Worm (Caenorhabditis elegans): Measurements from ENCODE around the gene F55G11.1.

F55G11.1 gene

ce11 chrIV:12957730-12958129 lies 11.3 kb upstream of the F55G11.1 start, which contains the start of gene F55G11.6:
Gene F55G11.6 (plus strand): TSS chrIV:12958030.
- TF ChIP-seq ref-2 (tag; optimal IDR thresholded peaks at IDR 0.05) = no peak
- TF ChIP-seq hlh-8 (tag; optimal IDR thresholded peaks at IDR 0.05) = no peak
- no peak for TF ChIP-seq ama-1 (optimal IDR thresholded peaks at IDR 0.05)
- no peak for TF ChIP-seq C08G9.2 (tag; optimal IDR thresholded peaks at IDR 0.05)
- no peak for TF ChIP-seq ceh-48 (tag; optimal IDR thresholded peaks at IDR 0.05)
- TF ChIP-seq sox-2 (GFP tag; IDR thresholded peaks at IDR 0.05) = no peak
- no peak for TF ChIP-seq dmd-4 (tag; optimal IDR thresholded peaks at IDR 0.05; ENCODE audit: borderline replicate concordance)
- TF ChIP-seq dve-1 (tag; optimal IDR thresholded peaks at IDR 0.05) = no peak
- TF ChIP-seq unc-86 (tag; optimal IDR thresholded peaks at IDR 0.05) = no peak
- no peak for TF ChIP-seq fkh-6 (tag; optimal IDR thresholded peaks at IDR 0.05)
- no peak for TF ChIP-seq T23F11.4 (GFP tag; optimal IDR thresholded peaks at IDR 0.05)

ce11 chrIV:12948470-12948869 lies 2.1 kb upstream of the F55G11.1 start, which contains the start of gene F55G11.10:
Gene F55G11.10 (plus strand): TSS chrIV:12948770.
- TF ChIP-seq C38D4.7 (GFP tag; optimal IDR thresholded peaks at IDR 0.05) = no peak
- no peak for TF ChIP-seq Y22D7AL.16 (tag; optimal IDR thresholded peaks at IDR 0.05)
- no peak for TF ChIP-seq ceh-9 (tag; optimal IDR thresholded peaks at IDR 0.05)

- no peak for TF ChIP-seq rnt-1 (tag; optimal IDR thresholded peaks at IDR 0.05)
Measured at ce11 chrIV:12942633-12943032, 3.8 kb downstream of the F55G11.1 start, which contains the start of gene dct-19. Gene dct-19 (plus strand): TSS chrIV:12942933.

ce11 chrIV:12941254-12941653 lies 5.1 kb downstream of the F55G11.1 start, which contains the start of gene dod-24:
Gene dod-24 (minus strand): TSS chrIV:12941354.
- no peak for TF ChIP-seq rnt-1 (tag; optimal IDR thresholded peaks at IDR 0.05)
- no peak for TF ChIP-seq sox-4 (tag; optimal IDR thresholded peaks at IDR 0.05)
- TF ChIP-seq ceh-9 (tag; optimal IDR thresholded peaks at IDR 0.05) = no peak
- TF ChIP-seq ceh-48 (tag; optimal IDR thresholded peaks at IDR 0.05) = no peak
- no peak for TF ChIP-seq odd-2 (tag; optimal IDR thresholded peaks at IDR 0.05)
- no peak for TF ChIP-seq nhr-232 (tag; optimal IDR thresholded peaks at IDR 0.05)
- TF ChIP-seq C08G9.2 (tag; optimal IDR thresholded peaks at IDR 0.05) = no peak
- no peak for TF ChIP-seq pat-9 (tag; optimal IDR thresholded peaks at IDR 0.05)
- no peak for TF ChIP-seq fkh-6 (tag; optimal IDR thresholded peaks at IDR 0.05)
- TF ChIP-seq ceh-34 (tag; optimal IDR thresholded peaks at IDR 0.05) = no peak
- TF ChIP-seq che-1 (tag; optimal IDR thresholded peaks at IDR 0.05) = no peak
- no peak for TF ChIP-seq eyg-1 (tag; optimal IDR thresholded peaks at IDR 0.05)
- TF ChIP-seq ceh-30 (tag; optimal IDR thresholded peaks at IDR 0.05) = no peak
- no peak for TF ChIP-seq pros-1 (tag; optimal IDR thresholded peaks at IDR 0.05)

ce11 chrIV:12936221-12936776 lies 10.1 kb downstream of the F55G11.1 start, which contains the start of the genes cld-1 and dod-21:
Gene cld-1 (minus strand): TSS chrIV:12936271.
Gene dod-21 (plus strand): TSS chrIV:12936738.
- TF ChIP-seq elt-2 (tag; optimal IDR thresholded peaks at IDR 0.05) = peak; percentile 70
- TF ChIP-seq F13H6.1 (tag; optimal IDR thresholded peaks at IDR 0.05) = no peak

- TF ChIP-seq ceh-22 (tag; optimal IDR thresholded peaks at IDR 0.05) (no peak), ceh-6 (GFP tag; optimal IDR thresholded peaks at IDR 0.05) (no peak), pqm-1 (tag; optimal IDR thresholded peaks at IDR 0.05) (no peak), ttx-3 (tag; optimal IDR thresholded peaks at IDR 0.05) (no peak), Y22D7AL.16 (tag; optimal IDR thresholded peaks at IDR 0.05) (no peak), pax-1 (tag; optimal IDR thresholded peaks at IDR 0.05) (no peak), madf-2 (tag; optimal IDR thresholded peaks at IDR 0.05) (no peak), ceh-34 (tag; optimal IDR thresholded peaks at IDR 0.05) (no peak), unc-42 (tag; optimal IDR thresholded peaks at IDR 0.05) (no peak), odd-2 (tag; optimal IDR thresholded peaks at IDR 0.05) (no peak), ahr-1 (tag; optimal IDR thresholded peaks at IDR 0.05) (no peak), hlh-13 (GFP tag; optimal IDR thresholded peaks at IDR 0.05) (no peak), hlh-8 (tag; optimal IDR thresholded peaks at IDR 0.05) (no peak), lim-6 (tag; optimal IDR thresholded peaks at IDR 0.05) (no peak), hlh-6 (tag; optimal IDR thresholded peaks at IDR 0.05) (no peak), tbx-7 (tag; optimal IDR thresholded peaks at IDR 0.05) (no peak)
Measured at ce11 chrIV:12926639-12927038, 19.7 kb downstream of the F55G11.1 start, which contains the start of gene srlf-5. Gene srlf-5 (minus strand): TSS chrIV:12926739.

Measured in whole organism, late embryonic.